Fruit fly (Drosophila melanogaster): Measurements from ENCODE around the gene Ugt316A1.

The Ugt316A1 gene

DNA sequence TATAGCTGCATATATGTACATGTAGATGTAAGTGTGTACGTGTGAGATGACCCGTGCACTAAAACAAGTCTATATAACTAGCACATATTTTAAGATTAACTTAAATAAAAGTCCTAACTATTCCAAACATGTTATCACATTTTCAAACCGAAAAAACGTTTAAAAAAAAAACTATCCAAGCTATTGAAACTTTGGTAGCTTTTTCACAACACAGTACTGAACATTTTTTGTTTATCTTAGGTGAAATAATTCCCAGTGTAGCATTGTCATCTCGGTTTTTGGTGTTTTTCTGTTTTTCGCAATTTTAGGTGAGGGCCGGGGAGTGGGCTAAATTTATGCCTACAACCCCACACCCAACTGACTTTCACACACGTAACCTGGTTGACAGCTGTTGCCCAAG is 35.4 kb downstream of the Ugt316A1 start:
- TF ChIP-seq usp (GFP tag; optimal IDR thresholded peaks at IDR 0.05) (no peak), dl (GFP tag; optimal IDR thresholded peaks at IDR 0.05; ENCODE audit: insufficient read depth in 1 of 2, partially characterized antibody in 2 of 2) (no peak), tai (GFP tag; optimal IDR thresholded peaks at IDR 0.05) (no peak), h (GFP tag; optimal IDR thresholded peaks at IDR 0.05) (no peak), woc (GFP tag; optimal IDR thresholded peaks at IDR 0.05) (no peak), sv (GFP tag; optimal IDR thresholded peaks at IDR 0.05) (no peak), Abd-B (GFP tag; optimal IDR thresholded peaks at IDR 0.05) (no peak), brk (GFP tag; optimal IDR thresholded peaks at IDR 0.05) (no peak), rgr (GFP tag; optimal IDR thresholded peaks at IDR 0.05) (no peak), Sp1 (GFP tag; optimal IDR thresholded peaks at IDR 0.05) (no peak), GATAd (GFP tag; optimal IDR thresholded peaks at IDR 0.05) (no peak), psq (GFP tag; optimal IDR thresholded peaks at IDR 0.05) (no peak)

DNA sequence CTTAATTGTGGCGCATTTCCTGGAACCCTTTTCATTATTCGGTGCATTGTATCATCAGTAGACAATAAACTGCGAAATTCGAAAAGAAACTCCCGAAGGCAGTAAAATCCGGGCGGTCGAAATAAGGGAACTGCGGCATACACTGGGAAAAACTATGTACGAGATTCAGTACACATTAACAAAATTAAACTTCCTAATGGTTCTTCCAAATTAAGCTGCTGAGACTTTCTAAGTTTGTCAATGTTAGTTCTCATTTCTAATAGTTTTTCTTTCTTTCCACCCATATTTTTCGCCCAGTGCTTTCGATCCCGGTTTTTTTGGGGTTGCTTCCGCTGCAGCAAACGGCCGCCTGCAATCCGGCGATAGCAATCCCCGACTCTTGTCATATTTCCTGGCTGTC is 37.8 kb downstream of the Ugt316A1 start:
- no peak for TF ChIP-seq usp (GFP tag; optimal IDR thresholded peaks at IDR 0.05)
- no peak for TF ChIP-seq jim (GFP tag; optimal IDR thresholded peaks at IDR 0.05)
- peak; percentile 53 for TF ChIP-seq fru (GFP tag; optimal IDR thresholded peaks at IDR 0.05)
- TF ChIP-seq lola (GFP tag; optimal IDR thresholded peaks at IDR 0.05) = no peak
- TF ChIP-seq N (GFP tag; optimal IDR thresholded peaks at IDR 0.05) = no peak
- no peak for TF ChIP-seq CG9705 (GFP tag; optimal IDR thresholded peaks at IDR 0.05)
- no peak for TF ChIP-seq Dif (GFP tag; optimal IDR thresholded peaks at IDR 0.05; ENCODE audit: partially characterized antibody)
- peak; percentile 69 for TF ChIP-seq OdsH (GFP tag; optimal IDR thresholded peaks at IDR 0.05)
- no peak for TF ChIP-seq Myc (optimal IDR thresholded peaks at IDR 0.05)
- TF ChIP-seq Hr83 (GFP tag; optimal IDR thresholded peaks at IDR 0.05; ENCODE audit: poor library complexity, severe bottlenecking) = no peak
- no peak for TF ChIP-seq dl (GFP tag; optimal IDR thresholded peaks at IDR 0.05; ENCODE audit: insufficient read depth in 1 of 2, partially characterized antibody in 2 of 2)
- TF ChIP-seq rgr (GFP tag; optimal IDR thresholded peaks at IDR 0.05) = peak; percentile 69
- TF ChIP-seq sage (GFP tag; optimal IDR thresholded peaks at IDR 0.05) = peak; percentile 44
- peak in 1 of 2 experiments; percentile 60 for TF ChIP-seq foxo (GFP tag; optimal IDR thresholded peaks at IDR 0.05)
- peak; percentile 70 for TF ChIP-seq ey (GFP tag; optimal IDR thresholded peaks at IDR 0.05)
- peak; percentile 77 for TF ChIP-seq Sp1 (GFP tag; optimal IDR thresholded peaks at IDR 0.05)
- TF ChIP-seq Vsx2 (GFP tag; optimal IDR thresholded peaks at IDR 0.05; ENCODE audit: partially characterized antibody) = no peak
- TF ChIP-seq h (GFP tag; optimal IDR thresholded peaks at IDR 0.05) = peak; percentile 82
- peak; percentile 54 for TF ChIP-seq psq (GFP tag; optimal IDR thresholded peaks at IDR 0.05)
- TF ChIP-seq Mio (GFP tag; optimal IDR thresholded peaks at IDR 0.05) = no peak
- no peak for TF ChIP-seq Dfd (GFP tag; optimal IDR thresholded peaks at IDR 0.05)
- no peak for TF ChIP-seq GATAd (GFP tag; optimal IDR thresholded peaks at IDR 0.05)
- peak; percentile 73 for TF ChIP-seq HLH106 (tag; optimal IDR thresholded peaks at IDR 0.05)
- no peak for TF ChIP-seq dmrt93B (GFP tag; optimal IDR thresholded peaks at IDR 0.05)
- no peak for TF ChIP-seq Rel (GFP tag; optimal IDR thresholded peaks at IDR 0.05)
- peak; percentile 31 for TF ChIP-seq Rel (tag; optimal IDR thresholded peaks at IDR 0.05)
- peak; percentile 44 for TF ChIP-seq woc (GFP tag; optimal IDR thresholded peaks at IDR 0.05)
- TF ChIP-seq Hr78 (GFP tag; optimal IDR thresholded peaks at IDR 0.05) = no peak
- no peak for TF ChIP-seq Hnf4 (GFP tag; optimal IDR thresholded peaks at IDR 0.05)
- TF ChIP-seq CrebA (GFP tag; optimal IDR thresholded peaks at IDR 0.05; ENCODE audit: borderline replicate concordance) = no peak
- no peak for TF ChIP-seq Abd-B (GFP tag; optimal IDR thresholded peaks at IDR 0.05)
- peak; percentile 54 for TF ChIP-seq sv (GFP tag; optimal IDR thresholded peaks at IDR 0.05)
- peak; percentile 2 for TF ChIP-seq brk (GFP tag; optimal IDR thresholded peaks at IDR 0.05)
- TF ChIP-seq br (GFP tag; optimal IDR thresholded peaks at IDR 0.05) = peak; percentile 60
- no peak for TF ChIP-seq Jra (GFP tag; optimal IDR thresholded peaks at IDR 0.05)
- TF ChIP-seq pan (optimal IDR thresholded peaks at IDR 0.05) = no peak
- TF ChIP-seq dsf (GFP tag; optimal IDR thresholded peaks at IDR 0.05; ENCODE audit: borderline replicate concordance) = no peak
- no peak for TF ChIP-seq tai (GFP tag; optimal IDR thresholded peaks at IDR 0.05)
- peak; percentile 24 for TF ChIP-seq CG32264 (GFP tag; optimal IDR thresholded peaks at IDR 0.05)

DNA sequence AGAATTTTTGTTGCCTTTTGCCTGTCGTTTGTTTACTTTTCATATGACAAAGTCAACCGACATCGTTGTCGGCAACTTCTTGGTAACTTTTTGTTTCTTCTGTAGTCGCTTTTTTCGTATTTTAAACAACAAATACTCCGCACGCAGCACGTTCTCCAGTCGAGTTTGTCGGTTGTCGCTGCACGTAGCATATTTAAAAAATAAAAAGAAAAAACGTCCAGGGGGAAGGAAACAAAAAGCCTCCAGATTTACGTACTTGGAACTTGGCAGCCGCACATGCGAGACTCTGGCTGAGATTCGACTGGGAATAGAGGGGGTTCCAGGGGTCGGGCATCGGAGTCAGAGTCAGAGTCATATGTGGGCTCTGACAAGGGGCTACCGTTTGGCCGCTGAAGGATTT is 40.9 kb downstream of the Ugt316A1 start:
- TF ChIP-seq CrebA (GFP tag; optimal IDR thresholded peaks at IDR 0.05; ENCODE audit: borderline replicate concordance) (peak; percentile 45), ey (GFP tag; optimal IDR thresholded peaks at IDR 0.05) (no peak), CG9705 (GFP tag; optimal IDR thresholded peaks at IDR 0.05) (no peak), foxo (GFP tag; optimal IDR thresholded peaks at IDR 0.05) (no peak), Dif (GFP tag; optimal IDR thresholded peaks at IDR 0.05; ENCODE audit: partially characterized antibody) (peak; percentile 24), psq (GFP tag; optimal IDR thresholded peaks at IDR 0.05) (peak; percentile 42), Jra (GFP tag; optimal IDR thresholded peaks at IDR 0.05) (peak; percentile 8), fru (GFP tag; optimal IDR thresholded peaks at IDR 0.05) (peak; percentile 26)
